Worm (Caenorhabditis elegans): Measurements from ENCODE around the gene C11H1.7.
A peak's percentile ranks its signal among the peaks of the same experiment; 100 is the strongest.

The C11H1.7 gene

ce11 chrX:14322793-14323192, 4.4 kb upstream of the C11H1.7 start:
- no peak for TF ChIP-seq mep-1 (tag; optimal IDR thresholded peaks at IDR 0.05)
- TF ChIP-seq elt-1 (tag; optimal IDR thresholded peaks at IDR 0.05; ENCODE audit: borderline replicate concordance, insufficient read depth): peak; percentile 24

- TF ChIP-seq ceh-83 (GFP tag; optimal IDR thresholded peaks at IDR 0.05): peak; percentile 25
- no peak for TF ChIP-seq ceh-43 (GFP tag; optimal IDR thresholded peaks at IDR 0.05)
- TF ChIP-seq lsy-2 (tag; optimal IDR thresholded peaks at IDR 0.05): no peak
- TF ChIP-seq nhr-2 (tag; optimal IDR thresholded peaks at IDR 0.05): peak; percentile 6
These were observed 2.9 kb upstream of the C11H1.7 start for ce11 chrX:14324289-14324688.

- TF ChIP-seq lin-32 (GFP tag; optimal IDR thresholded peaks at IDR 0.05) (no peak), bed-3 (GFP tag; optimal IDR thresholded peaks at IDR 0.05) (no peak), sptf-1 (tag; optimal IDR thresholded peaks at IDR 0.05) (no peak)
These were observed 631 bp upstream of the C11H1.7 start for ce11 chrX:14326578-14326977.

- peak; percentile 52 for TF ChIP-seq mls-2 (tag; optimal IDR thresholded peaks at IDR 0.05)
- TF ChIP-seq lin-32 (GFP tag; optimal IDR thresholded peaks at IDR 0.05): no peak
These were observed 2.1 kb downstream of the C11H1.7 start for ce11 chrX:14329348-14329747.

- no peak for TF ChIP-seq sptf-1 (tag; optimal IDR thresholded peaks at IDR 0.05)
- no peak for TF ChIP-seq M03D4.4 (tag; optimal IDR thresholded peaks at IDR 0.05)
- peak; percentile 78 for TF ChIP-seq hlh-1 (tag; optimal IDR thresholded peaks at IDR 0.05)
- no peak for TF ChIP-seq flh-1 (GFP tag; optimal IDR thresholded peaks at IDR 0.05)
- TF ChIP-seq unc-120 (tag; optimal IDR thresholded peaks at IDR 0.05; ENCODE audit: poor library complexity, severe bottlenecking): peak; percentile 36
- TF ChIP-seq zip-8 (tag; optimal IDR thresholded peaks at IDR 0.05): no peak
These were observed 6.9 kb downstream of the C11H1.7 start for ce11 chrX:14334151-14334550.

- TF ChIP-seq sem-2 (GFP tag; optimal IDR thresholded peaks at IDR 0.05): no peak
- TF ChIP-seq nhr-28 (tag; optimal IDR thresholded peaks at IDR 0.05): no peak
- TF ChIP-seq nhr-76 (tag; optimal IDR thresholded peaks at IDR 0.05): no peak
- TF ChIP-seq snpc-4 (tag; optimal IDR thresholded peaks at IDR 0.05): no peak
- no peak for TF ChIP-seq pha-4 (tag; optimal IDR thresholded peaks at IDR 0.05)
- no peak for TF ChIP-seq unc-120 (tag; optimal IDR thresholded peaks at IDR 0.05; ENCODE audit: poor library complexity, severe bottlenecking)
- TF ChIP-seq lin-13 (tag; optimal IDR thresholded peaks at IDR 0.05): no peak
- no peak for TF ChIP-seq tbx-8 (GFP tag; optimal IDR thresholded peaks at IDR 0.05)
- TF ChIP-seq M03D4.4 (tag; optimal IDR thresholded peaks at IDR 0.05): no peak
- no peak for TF ChIP-seq nhr-12 (tag; optimal IDR thresholded peaks at IDR 0.05)
- no peak for TF ChIP-seq ham-2 (GFP tag; optimal IDR thresholded peaks at IDR 0.05)
- TF ChIP-seq mls-2 (tag; optimal IDR thresholded peaks at IDR 0.05): no peak
- no peak for TF ChIP-seq nhr-2 (tag; optimal IDR thresholded peaks at IDR 0.05)
- no peak for TF ChIP-seq lsy-2 (tag; optimal IDR thresholded peaks at IDR 0.05)
- no peak for TF ChIP-seq elt-1 (tag; optimal IDR thresholded peaks at IDR 0.05; ENCODE audit: borderline replicate concordance, insufficient read depth)
These were observed 8.0 kb downstream of the C11H1.7 start, which contains the start of gene K04G11.1 for ce11 chrX:14335220-14335619. TSS of gene K04G11.1 (plus strand) at chrX:14335520.

- TF ChIP-seq elt-3 (tag; optimal IDR thresholded peaks at IDR 0.05): no peak
- no peak for TF ChIP-seq lin-32 (GFP tag; optimal IDR thresholded peaks at IDR 0.05)
- no peak for TF ChIP-seq ceh-39 (tag; optimal IDR thresholded peaks at IDR 0.05)
- TF ChIP-seq nhr-76 (tag; optimal IDR thresholded peaks at IDR 0.05): no peak
- TF ChIP-seq snpc-4 (tag; optimal IDR thresholded peaks at IDR 0.05): no peak
- peak; percentile 19 for TF ChIP-seq unc-120 (tag; optimal IDR thresholded peaks at IDR 0.05; ENCODE audit: poor library complexity, severe bottlenecking)
- no peak for TF ChIP-seq mep-1 (tag; optimal IDR thresholded peaks at IDR 0.05)
- no peak for TF ChIP-seq lsy-2 (tag; optimal IDR thresholded peaks at IDR 0.05)
- TF ChIP-seq zip-8 (tag; optimal IDR thresholded peaks at IDR 0.05): no peak
- TF ChIP-seq nhr-28 (tag; optimal IDR thresholded peaks at IDR 0.05): no peak
- peak; percentile 31 for TF ChIP-seq sptf-1 (tag; optimal IDR thresholded peaks at IDR 0.05)
- no peak for TF ChIP-seq unc-62 (GFP tag; optimal IDR thresholded peaks at IDR 0.05)
- TF ChIP-seq nhr-2 (tag; optimal IDR thresholded peaks at IDR 0.05): no peak
- TF ChIP-seq hlh-1 (tag; optimal IDR thresholded peaks at IDR 0.05): peak; percentile 92
- no peak for TF ChIP-seq mls-2 (tag; optimal IDR thresholded peaks at IDR 0.05)
- TF ChIP-seq ces-1 (GFP tag; optimal IDR thresholded peaks at IDR 0.05): no peak
- TF ChIP-seq ceh-83 (GFP tag; optimal IDR thresholded peaks at IDR 0.05): no peak
- TF ChIP-seq pha-4 (tag; optimal IDR thresholded peaks at IDR 0.05): peak; percentile 6
- TF ChIP-seq unc-39 (tag; optimal IDR thresholded peaks at IDR 0.05): no peak
- TF ChIP-seq ztf-11 (tag; optimal IDR thresholded peaks at IDR 0.05): no peak
- TF ChIP-seq sem-2 (GFP tag; optimal IDR thresholded peaks at IDR 0.05): no peak
- no peak for TF ChIP-seq flh-1 (GFP tag; optimal IDR thresholded peaks at IDR 0.05)
- TF ChIP-seq nhr-237 (tag; optimal IDR thresholded peaks at IDR 0.05): no peak
- no peak for TF ChIP-seq bed-3 (GFP tag; optimal IDR thresholded peaks at IDR 0.05)
- TF ChIP-seq ceh-43 (GFP tag; optimal IDR thresholded peaks at IDR 0.05): no peak
- TF ChIP-seq nhr-12 (tag; optimal IDR thresholded peaks at IDR 0.05): no peak
- no peak for TF ChIP-seq mab-5 (tag; optimal IDR thresholded peaks at IDR 0.05)
- peak; percentile 6 for TF ChIP-seq drap-1 (GFP tag; optimal IDR thresholded peaks at IDR 0.05)
- TF ChIP-seq ham-2 (GFP tag; optimal IDR thresholded peaks at IDR 0.05): no peak
- TF ChIP-seq cnd-1 (tag; optimal IDR thresholded peaks at IDR 0.05): no peak
- TF ChIP-seq blmp-1 (tag; optimal IDR thresholded peaks at IDR 0.05): no peak
- TF ChIP-seq elt-1 (tag; optimal IDR thresholded peaks at IDR 0.05; ENCODE audit: borderline replicate concordance, insufficient read depth): no peak
- TF ChIP-seq tbx-8 (GFP tag; optimal IDR thresholded peaks at IDR 0.05): no peak
- TF ChIP-seq M03D4.4 (tag; optimal IDR thresholded peaks at IDR 0.05): peak; percentile 49
These were observed 8.4 kb downstream of the C11H1.7 start for ce11 chrX:14335621-14336020.

Measured in whole organism, mixed stage, embryonic.